Fruit fly (Drosophila melanogaster): ENCODE data around the gene Cpr66D.
A peak's percentile ranks its signal among the peaks of the same experiment; 100 is the strongest.

Gene Cpr66D

dm6 chr3L:8667809-8668593 is 27.8 kb downstream of the Cpr66D start (continued):
- TF ChIP-seq nerfin-1 (tag; optimal IDR thresholded peaks at IDR 0.05), result no peak
- peak; percentile 3 for TF ChIP-seq Spps (tag; optimal IDR thresholded peaks at IDR 0.05)
- TF ChIP-seq bsh (GFP tag; optimal IDR thresholded peaks at IDR 0.05), result peak; percentile 62 to 69
- no peak for TF ChIP-seq D (optimal IDR thresholded peaks at IDR 0.05)
- TF ChIP-seq D (GFP tag; optimal IDR thresholded peaks at IDR 0.05), result peak; percentile 37
- peak; percentile 38; the same call in 1 of the 2 replicates for TF ChIP-seq ttk (GFP tag; IDR thresholded peaks at IDR 0.05)
- TF ChIP-seq Myb (GFP tag; optimal IDR thresholded peaks at IDR 0.05), result no peak
- peak; percentile 45 for TF ChIP-seq D19A (tag; optimal IDR thresholded peaks at IDR 0.05)
- TF ChIP-seq CG11504 (tag; optimal IDR thresholded peaks at IDR 0.05), result peak; percentile 66
- peak; percentile 51 for TF ChIP-seq CG33557 (GFP tag; optimal IDR thresholded peaks at IDR 0.05)
- TF ChIP-seq CG10431 (GFP tag; optimal IDR thresholded peaks at IDR 0.05), result no peak
- peak; percentile 7 for TF ChIP-seq twi (tag; optimal IDR thresholded peaks at IDR 0.05)
- peak; percentile 43 for TF ChIP-seq CG15601 (tag; optimal IDR thresholded peaks at IDR 0.05)
- TF ChIP-seq ATbp (GFP tag; optimal IDR thresholded peaks at IDR 0.05), result peak; percentile 22
- TF ChIP-seq CG11695 (GFP tag; IDR thresholded peaks at IDR 0.05), result peak; percentile 47; the same call in 1 of the 3 replicates
- no peak for TF ChIP-seq CrebB (tag; optimal IDR thresholded peaks at IDR 0.05)
- TF ChIP-seq da (GFP tag; optimal IDR thresholded peaks at IDR 0.05), result no peak
- TF ChIP-seq Chrac-16 (GFP tag; optimal IDR thresholded peaks at IDR 0.05), result peak; percentile 28
- TF ChIP-seq al (GFP tag; IDR thresholded peaks at IDR 0.05), result no peak
- TF ChIP-seq lov (optimal IDR thresholded peaks at IDR 0.05), result no peak
- TF ChIP-seq lov (GFP tag; IDR thresholded peaks at IDR 0.05), result no peak
- peak; percentile 69; the same call in 1 of the 2 replicates for TF ChIP-seq vvl (GFP tag; IDR thresholded peaks at IDR 0.05)
- no peak for TF ChIP-seq sim (GFP tag; IDR thresholded peaks at IDR 0.05)
- no peak for TF ChIP-seq btn (GFP tag; optimal IDR thresholded peaks at IDR 0.05)
- peak; percentile 22 for TF ChIP-seq oc (tag; optimal IDR thresholded peaks at IDR 0.05)
- no peak for TF ChIP-seq grn (GFP tag; optimal IDR thresholded peaks at IDR 0.05)
- TF ChIP-seq CG3407 (GFP tag; optimal IDR thresholded peaks at IDR 0.05), result peak; percentile 13
- TF ChIP-seq Meics (GFP tag; optimal IDR thresholded peaks at IDR 0.05), result no peak
- TF ChIP-seq ara (GFP tag; IDR thresholded peaks at IDR 0.05), result peak; percentile 63; the same call in 1 of the 2 replicates
- TF ChIP-seq Blimp-1 (GFP tag; optimal IDR thresholded peaks at IDR 0.05), result peak; percentile 64
- TF ChIP-seq CG6272 (GFP tag; IDR thresholded peaks at IDR 0.05), result no peak
- no peak for TF ChIP-seq CG6813 (GFP tag; optimal IDR thresholded peaks at IDR 0.05)
- peak; percentile 55 for TF ChIP-seq Ptx1 (GFP tag; IDR thresholded peaks at IDR 0.05)
- peak; percentile 87 for TF ChIP-seq lbe (GFP tag; optimal IDR thresholded peaks at IDR 0.05)
- TF ChIP-seq CG8359 (GFP tag; optimal IDR thresholded peaks at IDR 0.05; ENCODE audit: borderline replicate concordance), result peak; percentile 36
- peak; percentile 13 for TF ChIP-seq CG10209 (GFP tag; optimal IDR thresholded peaks at IDR 0.05)
- TF ChIP-seq sob (GFP tag; IDR thresholded peaks at IDR 0.05), result 0 out of 2 replicates have a peak, but pooled peaks have one; percentile 32
- TF ChIP-seq CG15011 (GFP tag; optimal IDR thresholded peaks at IDR 0.05), result no peak
- peak; percentile 15; the same call in 1 of the 2 replicates for TF ChIP-seq onecut (GFP tag; IDR thresholded peaks at IDR 0.05)
- TF ChIP-seq zfh1 (GFP tag; IDR thresholded peaks at IDR 0.05), result peak; percentile 62; the same call in 2 of the 3 replicates
- no peak for TF ChIP-seq Hmx (GFP tag; optimal IDR thresholded peaks at IDR 0.05)
- no peak for TF ChIP-seq knrl (GFP tag; IDR thresholded peaks at IDR 0.05; ENCODE audit: partially characterized antibody)
- no peak for TF ChIP-seq CG2199 (GFP tag; IDR thresholded peaks at IDR 0.05)
- no peak for TF ChIP-seq fd102C (GFP tag; optimal IDR thresholded peaks at IDR 0.05)
- TF ChIP-seq CHES-1-like (GFP tag; optimal IDR thresholded peaks at IDR 0.05), result no peak
- no peak for TF ChIP-seq CG1603 (tag; optimal IDR thresholded peaks at IDR 0.05)
- TF ChIP-seq CG17912 (GFP tag; optimal IDR thresholded peaks at IDR 0.05), result no peak
- TF ChIP-seq CG18262 (tag; optimal IDR thresholded peaks at IDR 0.05), result peak; percentile 74
- no peak for TF ChIP-seq Nf-YB (GFP tag; optimal IDR thresholded peaks at IDR 0.05)
